Worm (Caenorhabditis elegans) whole organism, midembryonic: Measurements from ENCODE around the gene nucb-1.

Experiments
- T22C8.4 ChIP-seq: fragments of 200-800 bp; sonication (Bioruptor generic); IDR thresholded peaks from 2 replicates; pipeline ENCODE4 v1.3.6; 2022; ENCODE audit warnings: missing genetic modification characterization, missing compliant biosample characterization
- flt-1 ChIP-seq: fragments of 200-800 bp; sonication (Bioruptor generic); IDR thresholded peaks from 2 replicates; pipeline ENCODE4 v1.3.6; 2022; ENCODE audit warnings: missing genetic modification characterization, missing compliant biosample characterization
- klf-2 ChIP-seq: fragments of 200-800 bp; sonication (Bioruptor generic); conservative IDR thresholded peaks from 2 replicates; pipeline ENCODE4 v1.3.6; 2022; ENCODE audit warnings: missing genetic modification reagents, missing genetic modification characterization, missing compliant biosample characterization
- med-1 ChIP-seq: sonication (generic microtip); optimal IDR thresholded peaks from 2 replicates; lab custom pipeline; 2017; ENCODE audit warnings: missing genetic modification characterization, mild to moderate bottlenecking, missing compliant biosample characterization, antibody characterized with exemption, missing genetic modification reagents; ENCODE audit not compliant: insufficient read depth
- ref-1 ChIP-seq: fragments of 200-800 bp; sonication (Bioruptor generic); conservative IDR thresholded peaks from 2 replicates; pipeline ENCODE4 v1.3.6; 2022; ENCODE audit warnings: missing genetic modification reagents, missing genetic modification characterization, missing compliant biosample characterization
- tab-1 ChIP-seq: fragments of 200-800 bp; sonication (Bioruptor generic); IDR thresholded peaks from 2 replicates; pipeline ENCODE4 v1.3.6; 2022; ENCODE audit warnings: missing genetic modification characterization, missing compliant biosample characterization
- ztf-23 ChIP-seq: fragments of 200-800 bp; sonication (Bioruptor generic); IDR thresholded peaks from 2 replicates; pipeline ENCODE4 v1.3.6; 2022; ENCODE audit warnings: missing genetic modification reagents, missing genetic modification characterization, missing compliant biosample characterization
- ztf-29 ChIP-seq: fragments of 200-800 bp; sonication (Bioruptor generic); IDR thresholded peaks from 2 replicates; pipeline ENCODE4 v1.3.6; 2022; ENCODE audit warnings: missing genetic modification reagents, missing genetic modification characterization, missing compliant biosample characterization

DNA sequence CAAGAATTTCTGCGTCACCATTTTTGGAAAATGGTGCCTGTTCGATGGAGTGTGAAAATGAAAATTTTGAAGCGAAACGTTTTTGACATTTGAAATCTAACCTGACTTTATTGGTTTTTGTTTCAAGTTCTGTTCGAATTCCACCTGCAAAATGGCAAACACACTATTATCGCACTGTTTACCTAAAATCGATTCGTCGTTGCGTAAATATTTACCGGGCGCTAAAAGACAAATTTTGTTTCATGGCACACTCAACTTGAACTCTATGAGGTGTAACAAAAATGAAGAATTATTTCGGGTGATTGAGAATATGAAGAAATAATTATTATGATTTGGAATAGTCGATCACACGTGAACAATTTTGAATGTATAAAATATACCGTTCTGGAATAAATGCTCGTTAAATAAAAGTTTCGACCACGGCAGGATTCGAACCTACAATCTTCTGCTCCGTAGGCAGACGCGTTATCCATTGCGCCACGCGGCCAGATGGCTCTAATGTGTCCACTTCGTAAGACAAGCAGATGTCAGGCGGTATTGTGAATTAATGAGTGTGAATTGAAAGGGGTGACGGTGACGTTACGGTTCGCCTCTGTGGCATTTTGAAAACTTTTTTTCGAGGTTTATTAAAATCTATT, 49.2 kb upstream of the nucb-1 start:
- TF ChIP-seq tab-1 (GFP tag; lab: Robert Waterston, UW) (no peak), klf-2 (no peak), ref-1 (GFP tag; lab: Robert Waterston, UW) (no peak), flt-1 (GFP tag; lab: Robert Waterston, UW) (peak; percentile 80), med-1 (GFP tag; lab: Kevin White, UChicago) (no peak), ztf-23 (GFP tag; lab: Robert Waterston, UW) (peak; percentile 53; the same call in 1 of the 2 replicates), ztf-29 (GFP tag; lab: Robert Waterston, UW) (no peak), T22C8.4 (GFP tag; lab: Robert Waterston, UW) (no peak)
